Worm (Caenorhabditis elegans): ENCODE measurements around the gene ZK1127.3.

- TF ChIP-seq dao-5 (tag; optimal IDR thresholded peaks at IDR 0.05) (no peak), him-1 (tag; optimal IDR thresholded peaks at IDR 0.05) (no peak)
Measured at ce11 chrII:7056328-7056727, 1.2 kb downstream of the ZK1127.3 start.
